Worm (Caenorhabditis elegans): ENCODE measurements around the gene K04C2.3.
A peak's percentile ranks its signal among the peaks of the same experiment; 100 is the strongest.

Gene K04C2.3

ce11 chrIII:6850255-6850654 is 22.6 kb upstream of the K04C2.3 start, which contains the start of gene srv-1 (continued):
- TF ChIP-seq dve-1 (tag; optimal IDR thresholded peaks at IDR 0.05; ENCODE audit: insufficient read depth) (peak; percentile 66), nhr-10 (tag; optimal IDR thresholded peaks at IDR 0.05) (no peak), hif-1 (tag; optimal IDR thresholded peaks at IDR 0.05) (no peak), fos-1 (tag; optimal IDR thresholded peaks at IDR 0.05) (peak; percentile 43), ceh-82 (tag; optimal IDR thresholded peaks at IDR 0.05) (no peak)

DNA sequence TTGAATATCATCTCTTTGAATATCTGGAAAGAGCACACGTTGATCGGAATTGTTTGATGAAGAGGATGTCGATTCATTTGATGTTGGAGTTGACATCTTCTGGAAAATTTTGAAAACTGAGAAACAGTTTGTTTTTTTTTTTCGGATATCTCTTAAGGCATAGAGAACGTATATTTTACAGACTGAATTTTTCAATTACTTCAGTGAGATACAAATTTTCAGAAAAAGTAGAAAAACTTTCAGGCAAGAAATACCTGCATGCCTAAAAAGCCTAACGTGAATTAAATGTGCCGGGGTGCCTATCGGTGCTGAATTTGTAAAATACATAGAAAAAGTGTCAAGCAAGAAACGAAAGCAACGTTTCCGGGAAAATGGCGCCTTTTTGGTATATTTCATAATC is 16.2 kb upstream of the K04C2.3 start, which contains the start of gene zak-1:
Gene zak-1, minus strand, starts transcription at position 101 of the 400 bp plus-strand sequence.
- no peak for TF ChIP-seq lin-29 (GFP tag; IDR thresholded peaks at IDR 0.05)
- TF ChIP-seq aha-1 (tag): peak; percentile 67
- TF ChIP-seq ZK546.5 (tag; optimal IDR thresholded peaks at IDR 0.05): no peak

DNA sequence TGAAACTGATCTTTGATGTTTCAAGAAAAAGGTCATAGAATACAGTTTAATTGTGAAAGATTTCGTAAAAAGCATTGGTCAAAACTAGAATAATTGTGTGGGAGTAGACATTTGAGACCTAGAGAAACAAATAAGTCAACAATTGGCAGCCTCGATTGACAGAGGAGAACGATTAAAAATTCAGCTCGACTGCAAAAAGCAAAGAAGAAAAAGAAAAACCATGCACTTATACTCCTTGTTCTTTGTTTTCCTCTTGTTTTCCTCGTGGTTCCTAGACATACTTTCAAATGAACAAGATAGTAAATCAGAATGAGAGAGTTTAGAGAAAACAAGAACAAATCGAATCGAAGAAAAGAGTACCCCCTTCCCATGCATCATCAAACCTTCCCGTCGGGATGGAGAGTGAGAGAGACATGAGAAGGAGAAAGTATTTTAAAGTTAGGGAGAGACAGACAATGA is 15.5 kb upstream of the K04C2.3 start:
- no peak for TF ChIP-seq mxl-2 (GFP tag; conservative IDR thresholded peaks at IDR 0.05)
- TF ChIP-seq dmd-6 (GFP tag; IDR thresholded peaks at IDR 0.05): peak; percentile 73
- no peak for TF ChIP-seq Y5F2A.4 (GFP tag; optimal IDR thresholded peaks at IDR 0.05)
- peak; percentile 19 for TF ChIP-seq duxl-1 (tag; optimal IDR thresholded peaks at IDR 0.05; ENCODE audit: poor library complexity)
- no peak for TF ChIP-seq set-16 (GFP tag; IDR thresholded peaks at IDR 0.05)
- no peak for TF ChIP-seq nhr-42 (GFP tag; IDR thresholded peaks at IDR 0.05)
- no peak for TF ChIP-seq ceh-44 (GFP tag; IDR thresholded peaks at IDR 0.05)
- no peak for TF ChIP-seq php-3 (GFP tag; IDR thresholded peaks at IDR 0.05)
- no peak for TF ChIP-seq daf-19 (GFP tag; conservative IDR thresholded peaks at IDR 0.05)
- TF ChIP-seq ztf-11 (tag; optimal IDR thresholded peaks at IDR 0.05): no peak
- no peak for TF ChIP-seq dmd-8 (GFP tag; IDR thresholded peaks at IDR 0.05)
- TF ChIP-seq ZK546.5 (tag; optimal IDR thresholded peaks at IDR 0.05): no peak
- TF ChIP-seq arid-1 (GFP tag; conservative IDR thresholded peaks at IDR 0.05): no peak
- TF ChIP-seq F37D6.2 (tag; optimal IDR thresholded peaks at IDR 0.05): no peak
- no peak for TF ChIP-seq zfp-2 (tag; optimal IDR thresholded peaks at IDR 0.05)
- TF ChIP-seq mdl-1 (tag; optimal IDR thresholded peaks at IDR 0.05): peak; percentile 65 to 86
- peak; percentile 64; the same call in 1 of the 2 replicates for TF ChIP-seq lin-1 (GFP tag; IDR thresholded peaks at IDR 0.05)
- TF ChIP-seq lir-3 (tag; optimal IDR thresholded peaks at IDR 0.05): no peak
- no peak for TF ChIP-seq nhr-237 (tag; optimal IDR thresholded peaks at IDR 0.05)
- TF ChIP-seq mes-2 (tag; optimal IDR thresholded peaks at IDR 0.05; ENCODE audit: poor library complexity, severe bottlenecking): peak; percentile 28
- peak; percentile 65 for TF ChIP-seq pqm-1 (tag; optimal IDR thresholded peaks at IDR 0.05)
- peak in 1 of 2 experiments; percentile 89 for TF ChIP-seq unc-62 (GFP tag; optimal IDR thresholded peaks at IDR 0.05 in 1 of 2)
- no peak for TF ChIP-seq unc-62 (tag; optimal IDR thresholded peaks at IDR 0.05)
- no peak for TF ChIP-seq mdt-29 (GFP tag; IDR thresholded peaks at IDR 0.05)
- TF ChIP-seq nhr-102 (tag; optimal IDR thresholded peaks at IDR 0.05): no peak
- TF ChIP-seq hlh-11 (tag; optimal IDR thresholded peaks at IDR 0.05): peak; percentile 82
- peak; percentile 74 for TF ChIP-seq hlh-30 (tag; optimal IDR thresholded peaks at IDR 0.05; ENCODE audit: insufficient read depth)
- no peak for TF ChIP-seq ceh-62 (tag; optimal IDR thresholded peaks at IDR 0.05)
- TF ChIP-seq nhr-11 (tag; optimal IDR thresholded peaks at IDR 0.05): peak; percentile 43
- peak; percentile 74 for TF ChIP-seq aha-1 (tag)
- TF ChIP-seq mep-1 (tag; optimal IDR thresholded peaks at IDR 0.05): peak; percentile 63
- TF ChIP-seq dpl-1 (GFP tag; optimal IDR thresholded peaks at IDR 0.05): peak; percentile 16
- no peak for TF ChIP-seq T26A8.4 (GFP tag; IDR thresholded peaks at IDR 0.05)
- TF ChIP-seq nhr-10 (tag; optimal IDR thresholded peaks at IDR 0.05): peak; percentile 69
- TF ChIP-seq cey-2 (tag; optimal IDR thresholded peaks at IDR 0.05; ENCODE audit: borderline replicate concordance, insufficient read depth): no peak
- no peak for TF ChIP-seq dmd-9 (GFP tag; IDR thresholded peaks at IDR 0.05)
- no peak for TF ChIP-seq nhr-6 (tag; optimal IDR thresholded peaks at IDR 0.05)
- peak; percentile 43 for TF ChIP-seq jun-1 (tag; optimal IDR thresholded peaks at IDR 0.05)
- TF ChIP-seq lin-39 (tag; optimal IDR thresholded peaks at IDR 0.05): no peak
- TF ChIP-seq madf-5 (GFP tag; IDR thresholded peaks at IDR 0.05): no peak
- TF ChIP-seq saeg-2 (GFP tag; IDR thresholded peaks at IDR 0.05): no peak
- no peak for TF ChIP-seq zfp-3 (GFP tag; conservative IDR thresholded peaks at IDR 0.05)
